Worm (Caenorhabditis elegans): ENCODE data around the gene T19C3.3.
A peak's percentile ranks its signal among the peaks of the same experiment; 100 is the strongest.

T19C3.3 gene

ce11 chrIII:634618-635017 is 20.3 kb upstream of the T19C3.3 start, which contains the start of gene fem-2 (continued):
- TF ChIP-seq lin-35 (GFP tag; optimal IDR thresholded peaks at IDR 0.05) (peak; percentile 58 to 67), unc-62 (GFP tag; optimal IDR thresholded peaks at IDR 0.05) (no peak), nhr-76 (tag; optimal IDR thresholded peaks at IDR 0.05) (no peak), tbx-2 (tag; optimal IDR thresholded peaks at IDR 0.05) (peak; percentile 43), skn-1 (tag; optimal IDR thresholded peaks at IDR 0.05) (no peak), swsn-7 (tag; optimal IDR thresholded peaks at IDR 0.05) (peak; percentile 52), rnt-1 (tag; optimal IDR thresholded peaks at IDR 0.05) (peak; percentile 24), egl-13 (tag; optimal IDR thresholded peaks at IDR 0.05) (no peak), ceh-82 (tag; optimal IDR thresholded peaks at IDR 0.05) (peak; percentile 30 to 63 (median 38)), sox-4 (tag; optimal IDR thresholded peaks at IDR 0.05) (peak; percentile 6), mdl-1 (tag; optimal IDR thresholded peaks at IDR 0.05) (peak in 1 of 2 experiments; percentile 15), ceh-88 (GFP tag; IDR thresholded peaks at IDR 0.05) (no peak), hlh-4 (tag; optimal IDR thresholded peaks at IDR 0.05) (no peak), C16A3.4 (tag; optimal IDR thresholded peaks at IDR 0.05) (peak; percentile 46), nhr-85 (tag) (peak; percentile 76)

ce11 chrIII:631421-631820 is 17.1 kb upstream of the T19C3.3 start, which contains the start of gene T19C3.6:
TSS of gene T19C3.6 (minus strand) at chrIII:631521.
- no peak for TF ChIP-seq nhr-76 (tag; optimal IDR thresholded peaks at IDR 0.05)
- no peak for TF ChIP-seq mdl-1 (tag; optimal IDR thresholded peaks at IDR 0.05)
- no peak for TF ChIP-seq ceh-90 (tag; optimal IDR thresholded peaks at IDR 0.05)
- TF ChIP-seq irx-1 (tag; optimal IDR thresholded peaks at IDR 0.05), result no peak
- no peak for TF ChIP-seq lin-39 (tag; optimal IDR thresholded peaks at IDR 0.05)
- no peak for TF ChIP-seq lsy-2 (tag; optimal IDR thresholded peaks at IDR 0.05)
- no peak for TF ChIP-seq ceh-82 (tag; optimal IDR thresholded peaks at IDR 0.05)
- no peak for TF ChIP-seq pag-3 (tag; optimal IDR thresholded peaks at IDR 0.05; ENCODE audit: borderline replicate concordance, insufficient read depth)
- TF ChIP-seq tbx-2 (tag; optimal IDR thresholded peaks at IDR 0.05), result no peak
- TF ChIP-seq zip-4 (GFP tag; optimal IDR thresholded peaks at IDR 0.05), result no peak

ce11 chrIII:627838-628237 is 13.5 kb upstream of the T19C3.3 start, which contains the start of gene T19C3.5:
TSS of gene T19C3.5 (minus strand) at chrIII:627938.
- TF ChIP-seq unc-98 (GFP tag; IDR thresholded peaks at IDR 0.05) (no peak), sptf-1 (tag; optimal IDR thresholded peaks at IDR 0.05) (no peak), unc-62 (GFP tag; optimal IDR thresholded peaks at IDR 0.05) (no peak), irx-1 (tag; optimal IDR thresholded peaks at IDR 0.05) (no peak), fkh-10 (GFP tag; optimal IDR thresholded peaks at IDR 0.05) (no peak), elt-2 (tag; optimal IDR thresholded peaks at IDR 0.05) (no peak), aha-1 (tag; optimal IDR thresholded peaks at IDR 0.05) (no peak), nhr-85 (tag) (no peak)

- TF ChIP-seq zip-4 (GFP tag; optimal IDR thresholded peaks at IDR 0.05) (no peak), ceh-63 (GFP tag; optimal IDR thresholded peaks at IDR 0.05) (no peak), mef-2 (tag; optimal IDR thresholded peaks at IDR 0.05) (no peak), tbx-2 (tag; optimal IDR thresholded peaks at IDR 0.05) (no peak), efl-1 (optimal IDR thresholded peaks at IDR 0.05) (no peak), efl-1 (GFP tag; optimal IDR thresholded peaks at IDR 0.05 in 1 of 2) (peak in 1 of 2 experiments; percentile 58), fos-1 (tag; optimal IDR thresholded peaks at IDR 0.05) (no peak), egl-13 (tag; optimal IDR thresholded peaks at IDR 0.05) (no peak)
Observed at ce11 chrIII:626091-626490, 11.7 kb upstream of the T19C3.3 start.

ce11 chrIII:623754-624153 is 9.4 kb upstream of the T19C3.3 start:
- TF ChIP-seq C34B4.2 (tag; optimal IDR thresholded peaks at IDR 0.05) (peak; percentile 74), ceh-63 (GFP tag; optimal IDR thresholded peaks at IDR 0.05) (no peak), lin-39 (tag; optimal IDR thresholded peaks at IDR 0.05) (no peak), nhr-90 (tag; optimal IDR thresholded peaks at IDR 0.05; ENCODE audit: poor library complexity) (peak; percentile 72), nhr-11 (tag; optimal IDR thresholded peaks at IDR 0.05) (no peak), dpl-1 (GFP tag; optimal IDR thresholded peaks at IDR 0.05) (peak; percentile 32 to 65 (median 51)), ceh-88 (GFP tag; IDR thresholded peaks at IDR 0.05) (no peak; the same call in 1 of the 2 replicates), efl-1 (optimal IDR thresholded peaks at IDR 0.05) (peak; percentile 67 to 83), efl-1 (GFP tag; optimal IDR thresholded peaks at IDR 0.05 in 1 of 2) (peak; percentile 48 to 93), dsc-1 (tag; optimal IDR thresholded peaks at IDR 0.05) (peak; percentile 89), ets-5 (GFP tag; IDR thresholded peaks at IDR 0.05) (no peak), ceh-82 (tag; optimal IDR thresholded peaks at IDR 0.05) (peak; percentile 53 to 93 (median 71)), sox-4 (tag; optimal IDR thresholded peaks at IDR 0.05) (peak; percentile 21), egl-13 (tag; optimal IDR thresholded peaks at IDR 0.05) (peak; percentile 72), C16A3.4 (tag; optimal IDR thresholded peaks at IDR 0.05) (peak; percentile 76), lsy-2 (tag; optimal IDR thresholded peaks at IDR 0.05) (peak; percentile 76 to 83), ces-1 (GFP tag; optimal IDR thresholded peaks at IDR 0.05) (no peak), mef-2 (tag; optimal IDR thresholded peaks at IDR 0.05) (peak; percentile 55), alr-1 (tag; optimal IDR thresholded peaks at IDR 0.05; ENCODE audit: borderline replicate concordance) (no peak), unc-86 (tag; optimal IDR thresholded peaks at IDR 0.05) (peak; percentile 75), nhr-76 (tag; optimal IDR thresholded peaks at IDR 0.05) (no peak), blmp-1 (tag; optimal IDR thresholded peaks at IDR 0.05) (peak; percentile 84), F16B12.6 (tag; optimal IDR thresholded peaks at IDR 0.05) (no peak), fkh-8 (tag; optimal IDR thresholded peaks at IDR 0.05) (peak; percentile 90)
